Comparison of ENCODE assay signal across 1 fruit fly cellular context in the genomic region with DNA sequence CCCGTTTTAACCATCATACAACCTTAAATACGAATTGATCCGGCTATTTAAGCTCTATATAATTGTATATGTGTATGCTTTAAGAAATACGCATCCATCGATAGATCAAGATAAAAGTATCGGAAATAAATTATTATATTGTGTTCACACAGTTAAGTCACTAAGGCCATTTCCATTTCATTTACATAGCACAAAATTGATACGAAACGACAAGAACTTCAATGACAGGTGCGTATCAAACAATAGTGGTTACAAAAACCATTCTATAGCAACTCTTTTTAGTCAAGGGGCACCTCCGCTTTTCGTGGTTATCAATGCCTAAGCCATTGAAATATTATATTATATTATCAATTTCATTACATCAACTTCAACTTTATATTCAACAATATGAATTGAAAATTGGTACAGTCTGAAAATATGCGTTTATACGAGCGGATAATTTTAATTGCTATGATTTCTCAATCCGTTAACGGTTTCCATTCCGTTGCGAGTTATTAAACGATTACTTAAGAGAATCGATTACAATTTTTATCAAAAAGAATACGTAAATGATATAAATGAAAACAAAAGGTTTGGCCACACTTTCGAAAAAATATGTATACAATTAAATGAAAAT.
A peak's percentile ranks its signal among the peaks of the same experiment; 100 is the strongest.
TF ChIP-seq lines count a peak whose summit lies in the region.

CG46466 (minus strand) TSS at position 70 of the 616 bp plus-strand sequence.
Slip1 (plus strand) TSS at position 567 of the 616 bp plus-strand sequence.

TF ChIP-seq in whole organism, embryonic, 481 proteins besides CTCF, POLR2A, EP300 and RAD21 (continued from another document and continues in another):
- no peak for TF ChIP-seq CG4360 (GFP tag; IDR thresholded peaks at IDR 0.05; lab: Robert Waterston, UW)
- peak; percentile 13 for TF ChIP-seq CG4617 (GFP tag; optimal IDR thresholded peaks at IDR 0.05; lab: Kevin White, UChicago; ENCODE audit: borderline replicate concordance)
- peak; percentile 76 for TF ChIP-seq row (GFP tag; IDR thresholded peaks at IDR 0.05; lab: Robert Waterston, UW)
- TF ChIP-seq CG13624 (GFP tag; optimal IDR thresholded peaks at IDR 0.05; lab: Kevin White, UChicago), result no peak
- peak; percentile 28 for TF ChIP-seq Xbp1 (GFP tag; optimal IDR thresholded peaks at IDR 0.05; lab: Kevin White, UChicago)
- TF ChIP-seq CG9817 (tag; optimal IDR thresholded peaks at IDR 0.05; lab: Kevin White, UChicago), result no peak
- no peak for TF ChIP-seq ranshi (GFP tag; IDR thresholded peaks at IDR 0.05; lab: Robert Waterston, UW)
- TF ChIP-seq ems (GFP tag; optimal IDR thresholded peaks at IDR 0.05; lab: Kevin White, UChicago), result no peak
- TF ChIP-seq jigr1 (GFP tag; IDR thresholded peaks at IDR 0.05; lab: Robert Waterston, UW), result no peak
- no peak for TF ChIP-seq CG31441 (GFP tag; IDR thresholded peaks at IDR 0.05; lab: Robert Waterston, UW)
- TF ChIP-seq phol (tag; optimal IDR thresholded peaks at IDR 0.05; lab: Kevin White, UChicago), result peak; percentile 60
- no peak for TF ChIP-seq Ada2b (GFP tag; IDR thresholded peaks at IDR 0.05; lab: Robert Waterston, UW)
- TF ChIP-seq Deaf1 (tag; optimal IDR thresholded peaks at IDR 0.05; lab: Kevin White, UChicago), result no peak
- no peak for TF ChIP-seq CG32772 (GFP tag; IDR thresholded peaks at IDR 0.05; lab: Robert Waterston, UW)
- TF ChIP-seq CG17612 (GFP tag; IDR thresholded peaks at IDR 0.05; lab: Robert Waterston, UW), result no peak
- no peak for TF ChIP-seq HmgD (GFP tag; optimal IDR thresholded peaks at IDR 0.05; lab: Kevin White, UChicago)
- TF ChIP-seq CG10366 (GFP tag; IDR thresholded peaks at IDR 0.05; lab: Robert Waterston, UW), result no peak
- no peak for TF ChIP-seq Doc3 (GFP tag; IDR thresholded peaks at IDR 0.05; lab: Robert Waterston, UW; ENCODE audit: partially characterized antibody)
- no peak for TF ChIP-seq lmd (GFP tag; IDR thresholded peaks at IDR 0.05; lab: Robert Waterston, UW)
- TF ChIP-seq pan (optimal IDR thresholded peaks at IDR 0.05; lab: Kevin White, UChicago), result no peak
- no peak for TF ChIP-seq pan (GFP tag; optimal IDR thresholded peaks at IDR 0.05 in 1 of 2, IDR thresholded peaks at IDR 0.05 in 1 of 2)
- no peak for TF ChIP-seq caup (GFP tag; optimal IDR thresholded peaks at IDR 0.05; lab: Kevin White, UChicago; ENCODE audit: severe bottlenecking)
- no peak for TF ChIP-seq Vsx1 (GFP tag; optimal IDR thresholded peaks at IDR 0.05; lab: Kevin White, UChicago)
- TF ChIP-seq CG10565 (GFP tag; optimal IDR thresholded peaks at IDR 0.05; lab: Kevin White, UChicago), result no peak
- TF ChIP-seq gt (GFP tag; IDR thresholded peaks at IDR 0.05; lab: Robert Waterston, UW), result no peak
- peak; percentile 34; the same call in 1 of the 2 replicates for TF ChIP-seq Scr (GFP tag; IDR thresholded peaks at IDR 0.05; lab: Robert Waterston, UW; ENCODE audit: partially characterized antibody)
- TF ChIP-seq cato (GFP tag; optimal IDR thresholded peaks at IDR 0.05; lab: Kevin White, UChicago; ENCODE audit: borderline replicate concordance), result no peak
- TF ChIP-seq wek (GFP tag; optimal IDR thresholded peaks at IDR 0.05; lab: Kevin White, UChicago), result no peak
- TF ChIP-seq CG13775 (GFP tag; optimal IDR thresholded peaks at IDR 0.05; lab: Kevin White, UChicago), result peak; percentile 31
- no peak for TF ChIP-seq lbe (GFP tag; optimal IDR thresholded peaks at IDR 0.05; lab: Kevin White, UChicago)
- no peak for TF ChIP-seq chinmo (GFP tag; IDR thresholded peaks at IDR 0.05; lab: Robert Waterston, UW; ENCODE audit: partially characterized antibody)
- peak; percentile 57 for TF ChIP-seq gem (tag; optimal IDR thresholded peaks at IDR 0.05; lab: Kevin White, UChicago)
- TF ChIP-seq Dip3 (GFP tag; optimal IDR thresholded peaks at IDR 0.05; lab: Kevin White, UChicago), result no peak
- TF ChIP-seq Aef1 (GFP tag; IDR thresholded peaks at IDR 0.05; lab: Robert Waterston, UW), result no peak
- no peak for TF ChIP-seq dysf (GFP tag; IDR thresholded peaks at IDR 0.05; lab: Robert Waterston, UW)
- no peak for TF ChIP-seq odd (GFP tag; optimal IDR thresholded peaks at IDR 0.05; lab: Kevin White, UChicago)
- TF ChIP-seq CG43689 (GFP tag; IDR thresholded peaks at IDR 0.05; lab: Robert Waterston, UW), result no peak
- no peak for TF ChIP-seq CG4854 (GFP tag; optimal IDR thresholded peaks at IDR 0.05; lab: Kevin White, UChicago)
- no peak for TF ChIP-seq Atf-2 (GFP tag; optimal IDR thresholded peaks at IDR 0.05; lab: Kevin White, UChicago)
- TF ChIP-seq mam (GFP tag; optimal IDR thresholded peaks at IDR 0.05; lab: Kevin White, UChicago), result peak; percentile 9
- TF ChIP-seq Usf (GFP tag; optimal IDR thresholded peaks at IDR 0.05; lab: Kevin White, UChicago), result no peak
- no peak for TF ChIP-seq scrt (GFP tag; optimal IDR thresholded peaks at IDR 0.05; lab: Kevin White, UChicago)
- peak; percentile 16 for TF ChIP-seq sug (tag; optimal IDR thresholded peaks at IDR 0.05; lab: Kevin White, UChicago)
- no peak for TF ChIP-seq NFAT (GFP tag; IDR thresholded peaks at IDR 0.05; lab: Robert Waterston, UW)
- no peak for TF ChIP-seq dimm (GFP tag; IDR thresholded peaks at IDR 0.05; lab: Robert Waterston, UW)
- TF ChIP-seq tna (GFP tag; IDR thresholded peaks at IDR 0.05; lab: Robert Waterston, UW; ENCODE audit: partially characterized antibody), result no peak
- TF ChIP-seq Lhr (GFP tag; optimal IDR thresholded peaks at IDR 0.05; lab: Kevin White, UChicago), result peak; percentile 42
- no peak for TF ChIP-seq fd96Cb (tag; optimal IDR thresholded peaks at IDR 0.05; lab: Kevin White, UChicago)
- no peak for TF ChIP-seq Ravus (GFP tag; IDR thresholded peaks at IDR 0.05; lab: Robert Waterston, UW)
- TF ChIP-seq Optix (GFP tag; IDR thresholded peaks at IDR 0.05; lab: Robert Waterston, UW), result no peak
- no peak for TF ChIP-seq TFAM (GFP tag; optimal IDR thresholded peaks at IDR 0.05; lab: Kevin White, UChicago)
- no peak for TF ChIP-seq Hr39 (optimal IDR thresholded peaks at IDR 0.05; lab: Kevin White, UChicago)
- peak; percentile 8 for TF ChIP-seq Hr3 (GFP tag; optimal IDR thresholded peaks at IDR 0.05; lab: Kevin White, UChicago)
- TF ChIP-seq CG1603 (tag; optimal IDR thresholded peaks at IDR 0.05; lab: Kevin White, UChicago), result peak; percentile 79
- no peak for TF ChIP-seq CG10209 (GFP tag; optimal IDR thresholded peaks at IDR 0.05; lab: Kevin White, UChicago)
- 0 out of 3 replicates have a peak, but pooled peaks have one; percentile 2 for TF ChIP-seq CG34224 (GFP tag; IDR thresholded peaks at IDR 0.05; lab: Robert Waterston, UW; ENCODE audit: partially characterized antibody)
- TF ChIP-seq gcm (GFP tag; optimal IDR thresholded peaks at IDR 0.05; lab: Kevin White, UChicago), result no peak
- no peak for TF ChIP-seq MBD-R2 (GFP tag; IDR thresholded peaks at IDR 0.05; lab: Robert Waterston, UW)
- TF ChIP-seq CG11093 (GFP tag; IDR thresholded peaks at IDR 0.05; lab: Robert Waterston, UW), result no peak
- no peak for TF ChIP-seq CG1792 (GFP tag; optimal IDR thresholded peaks at IDR 0.05; lab: Kevin White, UChicago)
- TF ChIP-seq amos (GFP tag; IDR thresholded peaks at IDR 0.05; lab: Robert Waterston, UW; ENCODE audit: partially characterized antibody), result no peak; the same call in 1 of the 2 replicates
- TF ChIP-seq CHES-1-like (GFP tag; optimal IDR thresholded peaks at IDR 0.05; lab: Kevin White, UChicago), result no peak
- TF ChIP-seq Mad (GFP tag; optimal IDR thresholded peaks at IDR 0.05; lab: Kevin White, UChicago), result no peak
- TF ChIP-seq CG17385 (GFP tag; optimal IDR thresholded peaks at IDR 0.05; lab: Kevin White, UChicago), result no peak
- no peak for TF ChIP-seq CG2199 (GFP tag; IDR thresholded peaks at IDR 0.05; lab: Robert Waterston, UW)
- no peak for TF ChIP-seq CG12071 (GFP tag; optimal IDR thresholded peaks at IDR 0.05; lab: Kevin White, UChicago)
- TF ChIP-seq CG30020 (tag; optimal IDR thresholded peaks at IDR 0.05; lab: Kevin White, UChicago), result peak; percentile 99
- no peak for TF ChIP-seq ttk (GFP tag; IDR thresholded peaks at IDR 0.05; lab: Robert Waterston, UW)
- no peak for TF ChIP-seq HHEX (GFP tag; optimal IDR thresholded peaks at IDR 0.05; lab: Kevin White, UChicago)
- TF ChIP-seq Med (GFP tag; lab: Kevin White, UChicago), result no peak
- TF ChIP-seq pzg (GFP tag; optimal IDR thresholded peaks at IDR 0.05; lab: Kevin White, UChicago), result peak; percentile 30
- TF ChIP-seq dm (GFP tag; optimal IDR thresholded peaks at IDR 0.05; lab: Kevin White, UChicago), result no peak
- TF ChIP-seq wor (GFP tag; IDR thresholded peaks at IDR 0.05; lab: Robert Waterston, UW), result no peak
- no peak for TF ChIP-seq zfh1 (GFP tag; IDR thresholded peaks at IDR 0.05; lab: Robert Waterston, UW)
- no peak for TF ChIP-seq kni (GFP tag; optimal IDR thresholded peaks at IDR 0.05; lab: Kevin White, UChicago)
- TF ChIP-seq gsb (GFP tag; IDR thresholded peaks at IDR 0.05; lab: Robert Waterston, UW), result no peak
- no peak for TF ChIP-seq ci (GFP tag; IDR thresholded peaks at IDR 0.05; lab: Robert Waterston, UW)
- peak; percentile 47 for TF ChIP-seq CG12391 (tag; optimal IDR thresholded peaks at IDR 0.05; lab: Kevin White, UChicago)
- no peak for TF ChIP-seq CG1647 (GFP tag; optimal IDR thresholded peaks at IDR 0.05; lab: Kevin White, UChicago)
- TF ChIP-seq shn (GFP tag; optimal IDR thresholded peaks at IDR 0.05; lab: Kevin White, UChicago), result no peak
- TF ChIP-seq cg (GFP tag; optimal IDR thresholded peaks at IDR 0.05; lab: Kevin White, UChicago), result no peak
- no peak for TF ChIP-seq Gug (GFP tag; IDR thresholded peaks at IDR 0.05; lab: Robert Waterston, UW)
- no peak for TF ChIP-seq bowl (GFP tag; IDR thresholded peaks at IDR 0.05; lab: Robert Waterston, UW)
- no peak for TF ChIP-seq Jarid2 (GFP tag; optimal IDR thresholded peaks at IDR 0.05; lab: Kevin White, UChicago)
- TF ChIP-seq trem (tag; optimal IDR thresholded peaks at IDR 0.05; lab: Kevin White, UChicago), result no peak
- TF ChIP-seq CG9797 (GFP tag; optimal IDR thresholded peaks at IDR 0.05; lab: Kevin White, UChicago), result peak; percentile 24
- TF ChIP-seq inv (GFP tag; IDR thresholded peaks at IDR 0.05; lab: Robert Waterston, UW; ENCODE audit: partially characterized antibody), result peak; percentile 24; the same call in 1 of the 2 replicates
- no peak for TF ChIP-seq CG4328 (GFP tag; optimal IDR thresholded peaks at IDR 0.05; lab: Kevin White, UChicago)
- TF ChIP-seq CG6854 (GFP tag; optimal IDR thresholded peaks at IDR 0.05; lab: Kevin White, UChicago), result no peak
- no peak for TF ChIP-seq CG12744 (GFP tag; optimal IDR thresholded peaks at IDR 0.05; lab: Kevin White, UChicago)
- TF ChIP-seq sc (optimal IDR thresholded peaks at IDR 0.05; lab: Kevin White, UChicago), result no peak
- TF ChIP-seq sc (GFP tag; optimal IDR thresholded peaks at IDR 0.05; lab: Kevin White, UChicago), result no peak
- no peak for TF ChIP-seq Fer2 (tag; optimal IDR thresholded peaks at IDR 0.05; lab: Kevin White, UChicago)
- TF ChIP-seq slbo (GFP tag; IDR thresholded peaks at IDR 0.05; lab: Robert Waterston, UW), result no peak
- no peak for TF ChIP-seq Tbp (GFP tag; optimal IDR thresholded peaks at IDR 0.05; lab: Kevin White, UChicago)
- no peak for TF ChIP-seq gsb-n (tag; optimal IDR thresholded peaks at IDR 0.05; lab: Kevin White, UChicago)
- TF ChIP-seq ara (GFP tag; IDR thresholded peaks at IDR 0.05; lab: Robert Waterston, UW), result no peak
- no peak for TF ChIP-seq gcm2 (GFP tag; optimal IDR thresholded peaks at IDR 0.05; lab: Kevin White, UChicago)
- TF ChIP-seq Kr (GFP tag; optimal IDR thresholded peaks at IDR 0.05; lab: Kevin White, UChicago), result no peak
- no peak for TF ChIP-seq knrl (GFP tag; IDR thresholded peaks at IDR 0.05; lab: Robert Waterston, UW; ENCODE audit: partially characterized antibody)
- TF ChIP-seq CG30403 (GFP tag; optimal IDR thresholded peaks at IDR 0.05; lab: Kevin White, UChicago), result peak; percentile 31
- no peak for TF ChIP-seq nerfin-1 (tag; optimal IDR thresholded peaks at IDR 0.05; lab: Kevin White, UChicago)
- no peak for TF ChIP-seq ato (GFP tag; IDR thresholded peaks at IDR 0.05; lab: Robert Waterston, UW; ENCODE audit: partially characterized antibody)
- TF ChIP-seq CG7839 (tag; optimal IDR thresholded peaks at IDR 0.05; lab: Kevin White, UChicago), result no peak
- TF ChIP-seq schlank (tag; optimal IDR thresholded peaks at IDR 0.05; lab: Kevin White, UChicago), result no peak
- no peak for TF ChIP-seq cad (GFP tag; optimal IDR thresholded peaks at IDR 0.05; lab: Kevin White, UChicago)
- TF ChIP-seq Drgx (GFP tag; IDR thresholded peaks at IDR 0.05; lab: Robert Waterston, UW), result no peak
- no peak for TF ChIP-seq NfI (GFP tag; optimal IDR thresholded peaks at IDR 0.05; lab: Kevin White, UChicago)
- TF ChIP-seq sob (GFP tag; IDR thresholded peaks at IDR 0.05; lab: Robert Waterston, UW), result no peak
- peak; percentile 32 for TF ChIP-seq CG18262 (tag; optimal IDR thresholded peaks at IDR 0.05; lab: Kevin White, UChicago)
- no peak for TF ChIP-seq PHDP (tag; optimal IDR thresholded peaks at IDR 0.05; lab: Kevin White, UChicago)
- no peak for TF ChIP-seq CG11456 (GFP tag; IDR thresholded peaks at IDR 0.05; lab: Robert Waterston, UW)
- TF ChIP-seq CG4282 (GFP tag; optimal IDR thresholded peaks at IDR 0.05; lab: Kevin White, UChicago), result no peak
- TF ChIP-seq chn (GFP tag; optimal IDR thresholded peaks at IDR 0.05; lab: Kevin White, UChicago), result no peak
- no peak for TF ChIP-seq B-H1 (GFP tag; IDR thresholded peaks at IDR 0.05; lab: Robert Waterston, UW)
- TF ChIP-seq trh (GFP tag; optimal IDR thresholded peaks at IDR 0.05; lab: Kevin White, UChicago), result no peak
- TF ChIP-seq CG17186 (GFP tag; optimal IDR thresholded peaks at IDR 0.05; lab: Kevin White, UChicago), result no peak
- no peak for TF ChIP-seq CG11247 (GFP tag; IDR thresholded peaks at IDR 0.05; lab: Robert Waterston, UW)
- no peak for TF ChIP-seq CG14014 (GFP tag; IDR thresholded peaks at IDR 0.05; lab: Robert Waterston, UW)
- TF ChIP-seq CG1233 (GFP tag; optimal IDR thresholded peaks at IDR 0.05; lab: Kevin White, UChicago), result no peak
- peak; percentile 26 for TF ChIP-seq dmrt11E (tag; optimal IDR thresholded peaks at IDR 0.05; lab: Kevin White, UChicago)
- TF ChIP-seq CG18619 (GFP tag; optimal IDR thresholded peaks at IDR 0.05; lab: Kevin White, UChicago), result no peak
- TF ChIP-seq CG11695 (GFP tag; IDR thresholded peaks at IDR 0.05; lab: Robert Waterston, UW), result no peak
- no peak for TF ChIP-seq Adf1 (GFP tag; IDR thresholded peaks at IDR 0.05; lab: Robert Waterston, UW)
- TF ChIP-seq CG6683 (GFP tag; optimal IDR thresholded peaks at IDR 0.05; lab: Kevin White, UChicago), result no peak
- TF ChIP-seq crol (GFP tag; IDR thresholded peaks at IDR 0.05; lab: Robert Waterston, UW), result no peak
- TF ChIP-seq CG4404 (GFP tag; IDR thresholded peaks at IDR 0.05; lab: Robert Waterston, UW), result no peak
- no peak for TF ChIP-seq CG10979 (tag; optimal IDR thresholded peaks at IDR 0.05; lab: Kevin White, UChicago)
- TF ChIP-seq ewg (GFP tag; optimal IDR thresholded peaks at IDR 0.05; lab: Kevin White, UChicago), result no peak
- no peak for TF ChIP-seq CG18011 (GFP tag; optimal IDR thresholded peaks at IDR 0.05; lab: Kevin White, UChicago)
